Fruit fly (Drosophila melanogaster): ENCODE results near the gene Mayo.

Gene Mayo

dm6 chr3R:31060708-31061625 lies 48.0 kb downstream of the Mayo start, which contains the start of gene dco (continued):
- peak; percentile 1 for TF ChIP-seq CG6808 (GFP tag; optimal IDR thresholded peaks at IDR 0.05)
- no peak for TF ChIP-seq CG10669 (GFP tag; optimal IDR thresholded peaks at IDR 0.05)
- peak; percentile 32 for TF ChIP-seq Hr4 (GFP tag; optimal IDR thresholded peaks at IDR 0.05)
- no peak for TF ChIP-seq CG32006 (GFP tag; optimal IDR thresholded peaks at IDR 0.05)
- peak; percentile 32 for TF ChIP-seq CG3032 (tag; optimal IDR thresholded peaks at IDR 0.05)
- no peak for TF ChIP-seq CG15336 (GFP tag; IDR thresholded peaks at IDR 0.05)
- no peak for TF ChIP-seq CG1621 (tag; optimal IDR thresholded peaks at IDR 0.05)
- TF ChIP-seq esn (GFP tag; optimal IDR thresholded peaks at IDR 0.05) = peak; percentile 51
- TF ChIP-seq Ets21C (GFP tag; optimal IDR thresholded peaks at IDR 0.05) = peak; percentile 14
- peak; percentile 80 for TF ChIP-seq svp (GFP tag)
- TF ChIP-seq lz (GFP tag; optimal IDR thresholded peaks at IDR 0.05) = peak; percentile 71
- no peak for TF ChIP-seq vri (GFP tag; optimal IDR thresholded peaks at IDR 0.05)
- peak; percentile 46 for TF ChIP-seq Met (GFP tag; optimal IDR thresholded peaks at IDR 0.05)
- TF ChIP-seq CG9139 (GFP tag; optimal IDR thresholded peaks at IDR 0.05) = no peak
- TF ChIP-seq CG7368 (GFP tag; optimal IDR thresholded peaks at IDR 0.05) = no peak
- TF ChIP-seq Ets96B (tag; optimal IDR thresholded peaks at IDR 0.05) = no peak
- TF ChIP-seq Hr39 (GFP tag; optimal IDR thresholded peaks at IDR 0.05) = peak; percentile 72
- no peak for TF ChIP-seq CG6163 (GFP tag; IDR thresholded peaks at IDR 0.05)
- TF ChIP-seq CG3919 (GFP tag; optimal IDR thresholded peaks at IDR 0.05) = peak; percentile 74
- TF ChIP-seq fd85E (GFP tag; optimal IDR thresholded peaks at IDR 0.05) = no peak
- no peak; the same call in 2 of the 3 replicates for TF ChIP-seq eg (GFP tag; IDR thresholded peaks at IDR 0.05)
- TF ChIP-seq Eip75B (GFP tag; optimal IDR thresholded peaks at IDR 0.05) = peak; percentile 16
- no peak for TF ChIP-seq CG16779 (tag; optimal IDR thresholded peaks at IDR 0.05)

dm6 chr3R:31059807-31060707 lies 48.9 kb downstream of the Mayo start:
- TF ChIP-seq CG6276 (GFP tag; optimal IDR thresholded peaks at IDR 0.05) = peak; percentile 50
- TF ChIP-seq lz (GFP tag; optimal IDR thresholded peaks at IDR 0.05) = peak; percentile 38
- TF ChIP-seq Sox102F (GFP tag; optimal IDR thresholded peaks at IDR 0.05) = peak; percentile 34
- no peak for TF ChIP-seq salr (GFP tag; optimal IDR thresholded peaks at IDR 0.05)
- TF ChIP-seq dsx (GFP tag; optimal IDR thresholded peaks at IDR 0.05; ENCODE audit: poor library complexity, severe bottlenecking) = no peak
- TF ChIP-seq Eip93F (GFP tag; optimal IDR thresholded peaks at IDR 0.05) = no peak
- peak; percentile 11 for TF ChIP-seq net (GFP tag; optimal IDR thresholded peaks at IDR 0.05)
- no peak for TF ChIP-seq CG1621 (tag; optimal IDR thresholded peaks at IDR 0.05)
- TF ChIP-seq CG8119 (GFP tag; IDR thresholded peaks at IDR 0.05) = peak; percentile 66
- TF ChIP-seq fkh (GFP tag; optimal IDR thresholded peaks at IDR 0.05) = no peak
- peak; percentile 3 for TF ChIP-seq Hr38 (GFP tag; optimal IDR thresholded peaks at IDR 0.05)
- peak; percentile 77 for TF ChIP-seq Eip78C (GFP tag)
- no peak for TF ChIP-seq CG6854 (GFP tag; optimal IDR thresholded peaks at IDR 0.05)
- TF ChIP-seq CG15336 (GFP tag; IDR thresholded peaks at IDR 0.05) = peak; percentile 78
- TF ChIP-seq CG7368 (GFP tag; optimal IDR thresholded peaks at IDR 0.05) = no peak
- TF ChIP-seq Sox15 (GFP tag; optimal IDR thresholded peaks at IDR 0.05) = no peak
- TF ChIP-seq CG31627 (GFP tag; optimal IDR thresholded peaks at IDR 0.05) = peak; percentile 53
- peak; percentile 55 for TF ChIP-seq CG4318 (GFP tag; optimal IDR thresholded peaks at IDR 0.05)
- TF ChIP-seq vri (GFP tag; optimal IDR thresholded peaks at IDR 0.05) = no peak
- TF ChIP-seq ss (GFP tag; optimal IDR thresholded peaks at IDR 0.05) = no peak
- TF ChIP-seq CG32006 (GFP tag; optimal IDR thresholded peaks at IDR 0.05) = peak; percentile 66
- TF ChIP-seq Hr39 (GFP tag; optimal IDR thresholded peaks at IDR 0.05) = peak; percentile 61
- no peak for TF ChIP-seq CG6808 (GFP tag; optimal IDR thresholded peaks at IDR 0.05)
- TF ChIP-seq Gug (GFP tag; IDR thresholded peaks at IDR 0.05) = peak; percentile 60
- peak; percentile 9 for TF ChIP-seq achi (GFP tag; optimal IDR thresholded peaks at IDR 0.05)
- TF ChIP-seq Sox14 (GFP tag; optimal IDR thresholded peaks at IDR 0.05) = peak; percentile 32
- TF ChIP-seq CG16779 (tag; optimal IDR thresholded peaks at IDR 0.05) = no peak
- TF ChIP-seq CG3032 (tag; optimal IDR thresholded peaks at IDR 0.05) = no peak
- peak; percentile 38 for TF ChIP-seq pdm3 (GFP tag; optimal IDR thresholded peaks at IDR 0.05)
- no peak for TF ChIP-seq fd59A (GFP tag; optimal IDR thresholded peaks at IDR 0.05)
- peak; percentile 7 for TF ChIP-seq CG6792 (GFP tag; optimal IDR thresholded peaks at IDR 0.05)
- peak; percentile 46; the same call in 1 of the 2 replicates for TF ChIP-seq CG11294 (GFP tag; IDR thresholded peaks at IDR 0.05)
- TF ChIP-seq Hr4 (GFP tag; optimal IDR thresholded peaks at IDR 0.05) = peak; percentile 71

Measured in whole organism, prepupa.